Fruit fly (Drosophila melanogaster): ENCODE results near the gene Sem1.
A peak's percentile ranks its signal among the peaks of the same experiment; 100 is the strongest.

Gene Sem1

dm6 chr2L:7032517-7032951, 31.3 kb upstream of the Sem1 start, which contains the start of the genes Rab30 and Caper (continued):
- TF ChIP-seq CG4318 (GFP tag; optimal IDR thresholded peaks at IDR 0.05), result no peak
- peak; percentile 25 for TF ChIP-seq acj6 (GFP tag; optimal IDR thresholded peaks at IDR 0.05)
- no peak for TF ChIP-seq CG8119 (GFP tag; IDR thresholded peaks at IDR 0.05)
- peak; percentile 7 for TF ChIP-seq Eip75B (GFP tag; optimal IDR thresholded peaks at IDR 0.05)
- peak; percentile 39 for TF ChIP-seq vri (GFP tag; optimal IDR thresholded peaks at IDR 0.05)
- no peak for TF ChIP-seq CG6808 (GFP tag; optimal IDR thresholded peaks at IDR 0.05)
- TF ChIP-seq OdsH (GFP tag; optimal IDR thresholded peaks at IDR 0.05), result peak; percentile 13
- no peak for TF ChIP-seq pdm3 (GFP tag; optimal IDR thresholded peaks at IDR 0.05)
- TF ChIP-seq ss (GFP tag; optimal IDR thresholded peaks at IDR 0.05), result no peak
- TF ChIP-seq Ets96B (tag; optimal IDR thresholded peaks at IDR 0.05), result no peak
- TF ChIP-seq CG3032 (tag; optimal IDR thresholded peaks at IDR 0.05), result peak; percentile 12

dm6 chr2L:7033100-7033675, 30.6 kb upstream of the Sem1 start:
- TF ChIP-seq Sox14 (GFP tag; optimal IDR thresholded peaks at IDR 0.05) (peak; percentile 73), Hr4 (GFP tag; optimal IDR thresholded peaks at IDR 0.05) (peak; percentile 68), CG31627 (GFP tag; optimal IDR thresholded peaks at IDR 0.05) (peak; percentile 62), net (GFP tag; optimal IDR thresholded peaks at IDR 0.05) (peak; percentile 82), Gug (GFP tag; IDR thresholded peaks at IDR 0.05) (0 out of 2 replicates have a peak, but pooled peaks have one; percentile 8), cyc (GFP tag; optimal IDR thresholded peaks at IDR 0.05) (peak; percentile 55), Lpt (GFP tag; optimal IDR thresholded peaks at IDR 0.05) (peak; percentile 49), CG6276 (GFP tag; optimal IDR thresholded peaks at IDR 0.05) (peak; percentile 78), Hr38 (GFP tag; optimal IDR thresholded peaks at IDR 0.05) (no peak), Ets21C (GFP tag; optimal IDR thresholded peaks at IDR 0.05) (peak; percentile 7), fkh (GFP tag; optimal IDR thresholded peaks at IDR 0.05) (peak; percentile 83), CG6163 (GFP tag; IDR thresholded peaks at IDR 0.05) (no peak; the same call in 2 of the 3 replicates), Ets96B (tag; optimal IDR thresholded peaks at IDR 0.05) (peak; percentile 42), Hr39 (GFP tag; optimal IDR thresholded peaks at IDR 0.05) (peak; percentile 60), esn (GFP tag; optimal IDR thresholded peaks at IDR 0.05) (peak; percentile 56), Sox102F (GFP tag; optimal IDR thresholded peaks at IDR 0.05) (no peak), topi (GFP tag; optimal IDR thresholded peaks at IDR 0.05) (peak; percentile 52), fd85E (GFP tag; optimal IDR thresholded peaks at IDR 0.05) (no peak), achi (GFP tag; optimal IDR thresholded peaks at IDR 0.05) (peak; percentile 32), Eip75B (GFP tag; optimal IDR thresholded peaks at IDR 0.05) (peak; percentile 57), CG3032 (tag; optimal IDR thresholded peaks at IDR 0.05) (peak; percentile 37), CG8119 (GFP tag; IDR thresholded peaks at IDR 0.05) (peak; percentile 75), ss (GFP tag; optimal IDR thresholded peaks at IDR 0.05) (peak; percentile 36 to 67), CG8319 (GFP tag; optimal IDR thresholded peaks at IDR 0.05) (peak; percentile 15), CG9139 (GFP tag; optimal IDR thresholded peaks at IDR 0.05) (no peak), acj6 (GFP tag; optimal IDR thresholded peaks at IDR 0.05) (peak; percentile 37), eg (GFP tag; IDR thresholded peaks at IDR 0.05) (no peak; the same call in 1 of the 3 replicates), CG10631 (GFP tag; optimal IDR thresholded peaks at IDR 0.05) (peak; percentile 21), salr (GFP tag; optimal IDR thresholded peaks at IDR 0.05) (peak in 1 of 2 experiments; percentile 38), CG4318 (GFP tag; optimal IDR thresholded peaks at IDR 0.05) (no peak), CG3919 (GFP tag; optimal IDR thresholded peaks at IDR 0.05) (peak; percentile 71), CG15336 (GFP tag; IDR thresholded peaks at IDR 0.05) (peak; percentile 75), Met (GFP tag; optimal IDR thresholded peaks at IDR 0.05) (peak; percentile 60), CG11902 (GFP tag; optimal IDR thresholded peaks at IDR 0.05) (no peak), lz (GFP tag; optimal IDR thresholded peaks at IDR 0.05) (peak; percentile 53), CG6792 (GFP tag; optimal IDR thresholded peaks at IDR 0.05) (peak; percentile 50), Eip93F (GFP tag; optimal IDR thresholded peaks at IDR 0.05) (peak; percentile 28), Blimp-1 (GFP tag; optimal IDR thresholded peaks at IDR 0.05) (no peak), CG11762 (GFP tag; optimal IDR thresholded peaks at IDR 0.05; ENCODE audit: insufficient read depth) (peak; percentile 17), CG1621 (tag; optimal IDR thresholded peaks at IDR 0.05) (peak; percentile 49), CG8632 (GFP tag; optimal IDR thresholded peaks at IDR 0.05) (no peak), pdm3 (GFP tag; optimal IDR thresholded peaks at IDR 0.05) (peak; percentile 54), CG10669 (GFP tag; optimal IDR thresholded peaks at IDR 0.05) (peak; percentile 57), svp (GFP tag) (no peak), dsx (GFP tag; optimal IDR thresholded peaks at IDR 0.05; ENCODE audit: poor library complexity, severe bottlenecking) (peak; percentile 56)
